Fruit fly (Drosophila melanogaster) whole organism, embryonic: Measurements from ENCODE around the gene Dh31.

Source experiments
- BEAF-32 ChIP-seq: fragments of 200-800 bp; sonication (Bioruptor generic); optimal IDR thresholded peaks from 3 replicates; lab custom pipeline; 2017; ENCODE audit warnings: missing biosample characterization, missing genetic modification characterization, mild to moderate bottlenecking, moderate library complexity, missing genetic modification reagents
- Blimp-1 ChIP-seq: fragments of 200-800 bp; sonication (Bioruptor generic); optimal IDR thresholded peaks from 3 replicates; lab custom pipeline; 2018; ENCODE audit warnings: missing biosample characterization, missing genetic modification characterization, mild to moderate bottlenecking, moderate library complexity, missing genetic modification reagents
- Bteb2 ChIP-seq: fragments of 200-800 bp; sonication (Bioruptor generic); optimal IDR thresholded peaks from 2 replicates; lab custom pipeline; 2016; ENCODE audit warnings: missing biosample characterization, missing genetic modification characterization
- C15 ChIP-seq: fragments of 200-800 bp; sonication (Bioruptor generic); IDR thresholded peaks from 3 replicates; pipeline ENCODE4 v1.3.6; 2022; ENCODE audit warnings: missing biosample characterization, missing genetic modification characterization
- CG10267 ChIP-seq: fragments of 200-800 bp; sonication (Bioruptor generic); optimal IDR thresholded peaks from 2 replicates; lab custom pipeline; 2018; ENCODE audit warnings: missing biosample characterization, mild to moderate bottlenecking, missing genetic modification characterization, moderate library complexity
- CG10654 ChIP-seq: fragments of 200-800 bp; sonication (Bioruptor generic); optimal IDR thresholded peaks from 2 replicates; lab custom pipeline; 2016; ENCODE audit warnings: missing biosample characterization, missing genetic modification characterization
- CG11247 ChIP-seq: fragments of 200-800 bp; sonication (Bioruptor generic); IDR thresholded peaks from 2 replicates; pipeline ENCODE4 v1.3.6; 2022; ENCODE audit warnings: missing biosample characterization, missing genetic modification characterization
- CG11398 ChIP-seq: fragments of 200-800 bp; sonication (Bioruptor generic); optimal IDR thresholded peaks from 2 replicates; lab custom pipeline; 2016; ENCODE audit warnings: missing biosample characterization, missing genetic modification characterization
- CG12219 ChIP-seq: fragments of 200-800 bp; sonication (Bioruptor generic); optimal IDR thresholded peaks from 3 replicates; lab custom pipeline; 2018; ENCODE audit warnings: missing biosample characterization, mild to moderate bottlenecking, missing genetic modification characterization
- CG12391 ChIP-seq: fragments of 200-800 bp; sonication (Bioruptor generic); optimal IDR thresholded peaks from 3 replicates; lab custom pipeline; 2018; ENCODE audit warnings: missing biosample characterization, mild to moderate bottlenecking, missing genetic modification characterization, moderate library complexity
- CG12659 ChIP-seq: fragments of 200-800 bp; sonication (Bioruptor generic); optimal IDR thresholded peaks from 3 replicates; lab custom pipeline; 2017; ENCODE audit warnings: mild to moderate bottlenecking, missing biosample characterization, missing genetic modification reagents, missing genetic modification characterization
- CG14860 ChIP-seq: fragments of 200-800 bp; sonication (Bioruptor generic); IDR thresholded peaks from 3 replicates; pipeline ENCODE4 v1.3.6; 2022; ENCODE audit warnings: missing biosample characterization, missing genetic modification characterization; ENCODE audit not compliant: partially characterized antibody
- CG17912 ChIP-seq: fragments of 200-800 bp; sonication (Bioruptor generic); optimal IDR thresholded peaks from 2 replicates; lab custom pipeline; 2018; ENCODE audit warnings: missing biosample characterization, mild to moderate bottlenecking, missing genetic modification characterization
- CG2120 ChIP-seq: fragments of 200-800 bp; sonication (Bioruptor generic); optimal IDR thresholded peaks from 3 replicates; lab custom pipeline; 2016; ENCODE audit warnings: missing biosample characterization, missing genetic modification characterization
- CG2129 ChIP-seq: fragments of 200-800 bp; sonication (Bioruptor generic); IDR thresholded peaks from 2 replicates; pipeline ENCODE4 v1.3.6; 2022; ENCODE audit warnings: missing biosample characterization, missing genetic modification characterization; ENCODE audit not compliant: partially characterized antibody
- CG31441 ChIP-seq: fragments of 200-800 bp; sonication (Bioruptor generic); IDR thresholded peaks from 2 replicates; pipeline ENCODE4 v1.3.6; 2022; ENCODE audit warnings: missing biosample characterization, missing genetic modification characterization
- CG32772 ChIP-seq: fragments of 200-800 bp; sonication (Bioruptor generic); IDR thresholded peaks from 2 replicates; pipeline ENCODE4 v1.3.6; 2022; ENCODE audit warnings: missing biosample characterization, missing genetic modification characterization
- CG33213 ChIP-seq: fragments of 200-800 bp; sonication (Bioruptor generic); optimal IDR thresholded peaks from 3 replicates; lab custom pipeline; 2016; ENCODE audit warnings: missing biosample characterization, missing genetic modification characterization
- CG4328 ChIP-seq: fragments of 200-800 bp; sonication (Bioruptor generic); optimal IDR thresholded peaks from 3 replicates; lab custom pipeline; 2017; ENCODE audit warnings: missing biosample characterization, missing genetic modification reagents, missing genetic modification characterization
- CG4617 ChIP-seq: fragments of 200-800 bp; sonication (Bioruptor generic); optimal IDR thresholded peaks from 3 replicates; lab custom pipeline; 2016; ENCODE audit warnings: missing biosample characterization, missing genetic modification characterization, borderline replicate concordance
- CG8924 ChIP-seq: fragments of 200-800 bp; optimal IDR thresholded peaks from 3 replicates; lab custom pipeline; 2019; ENCODE audit warnings: missing biosample characterization, mild to moderate bottlenecking, missing genetic modification characterization, moderate library complexity
- CG8944 ChIP-seq: fragments of 200-800 bp; sonication (Bioruptor generic); optimal IDR thresholded peaks from 3 replicates; lab custom pipeline; 2016; ENCODE audit warnings: missing biosample characterization, missing genetic modification characterization
- CTCF ChIP-seq: fragments of 200-800 bp; sonication (Bioruptor generic); optimal IDR thresholded peaks from 2 replicates; lab custom pipeline; 2017; ENCODE audit warnings: missing biosample characterization, mild to moderate bottlenecking, missing genetic modification characterization, moderate library complexity
- Dek ChIP-seq: fragments of 200-800 bp; sonication (Bioruptor generic); optimal IDR thresholded peaks from 3 replicates; lab custom pipeline; 2019; ENCODE audit warnings: missing biosample characterization, mild to moderate bottlenecking, missing genetic modification characterization, moderate library complexity
- Fer1 ChIP-seq: fragments of 200-800 bp; sonication (Bioruptor generic); optimal IDR thresholded peaks from 2 replicates; lab custom pipeline; 2017; ENCODE audit warnings: missing biosample characterization, mild to moderate bottlenecking, missing genetic modification characterization
- MTF-1 ChIP-seq: fragments of 200-800 bp; sonication (Bioruptor generic); optimal IDR thresholded peaks from 2 replicates; lab custom pipeline; 2018; ENCODE audit warnings: missing biosample characterization, mild to moderate bottlenecking, missing genetic modification characterization, borderline replicate concordance
- Sox100B ChIP-seq: fragments of 200-800 bp; sonication (Bioruptor generic); optimal IDR thresholded peaks from 3 replicates; lab custom pipeline; 2018; ENCODE audit warnings: missing biosample characterization, mild to moderate bottlenecking, missing genetic modification characterization
- Sox102F ChIP-seq: fragments of 200-800 bp; sonication (Bioruptor generic); optimal IDR thresholded peaks from 2 replicates; lab custom pipeline; 2018; ENCODE audit warnings: missing biosample characterization, mild to moderate bottlenecking, missing genetic modification characterization, moderate library complexity
- ap ChIP-seq: fragments of 200-800 bp; sonication (Bioruptor generic); IDR thresholded peaks from 2 replicates; pipeline ENCODE4 v1.3.6; 2022; ENCODE audit warnings: missing biosample characterization, missing genetic modification characterization
- ara ChIP-seq: fragments of 200-800 bp; sonication (Bioruptor generic); IDR thresholded peaks from 2 replicates; pipeline ENCODE4 v1.3.6; 2022; ENCODE audit warnings: missing biosample characterization, missing genetic modification characterization
- ase ChIP-seq: fragments of 200-800 bp; sonication (Bioruptor generic); IDR thresholded peaks from 3 replicates; pipeline ENCODE4 v1.3.6; 2022; ENCODE audit warnings: missing biosample characterization, missing genetic modification characterization
- bowl ChIP-seq: fragments of 200-800 bp; sonication (Bioruptor generic); IDR thresholded peaks from 2 replicates; pipeline ENCODE4 v1.3.6; 2022; ENCODE audit warnings: missing biosample characterization, missing genetic modification characterization
- br ChIP-seq: fragments of >200 bp; optimal IDR thresholded peaks from 2 replicates; lab custom pipeline; 2017
- emc ChIP-seq: fragments of 200-800 bp; sonication (Bioruptor generic); optimal IDR thresholded peaks from 2 replicates; lab custom pipeline; 2016; ENCODE audit warnings: missing biosample characterization, missing genetic modification characterization
- eyg ChIP-seq: fragments of 200-800 bp; sonication (Bioruptor generic); optimal IDR thresholded peaks from 3 replicates; lab custom pipeline; 2016; ENCODE audit warnings: missing biosample characterization, missing genetic modification characterization
- gcm ChIP-seq: fragments of 200-800 bp; sonication (Bioruptor generic); optimal IDR thresholded peaks from 2 replicates; lab custom pipeline; 2019; ENCODE audit warnings: missing biosample characterization, mild to moderate bottlenecking, missing genetic modification characterization, moderate library complexity
- gfzf ChIP-seq: fragments of 200-800 bp; sonication (Bioruptor generic); optimal IDR thresholded peaks from 2 replicates; lab custom pipeline; 2016; ENCODE audit warnings: missing biosample characterization, mild to moderate bottlenecking, missing genetic modification characterization, moderate library complexity
- hbn ChIP-seq: fragments of 200-800 bp; sonication (Bioruptor generic); IDR thresholded peaks from 2 replicates; pipeline ENCODE4 v1.3.6; 2022; ENCODE audit warnings: missing biosample characterization, missing genetic modification characterization; ENCODE audit not compliant: partially characterized antibody
- lab ChIP-seq: fragments of 200-800 bp; sonication (Bioruptor generic); optimal IDR thresholded peaks from 3 replicates; lab custom pipeline; 2017; ENCODE audit warnings: missing biosample characterization, missing genetic modification characterization, mild to moderate bottlenecking, moderate library complexity, missing genetic modification reagents
- lola ChIP-seq, 3 experiments: fragments of >200 bp in 2 of 3; fragments of 200-800 bp in 1 of 3; sonication (Bioruptor generic) in 1 of 3; optimal IDR thresholded peaks; 2 replicates each; lab custom pipeline; 2017 to 2019; ENCODE audit warnings: missing biosample characterization in 3 of 3, missing genetic modification characterization in 3 of 3, mild to moderate bottlenecking in 1 of 3, moderate library complexity in 1 of 3
- nau ChIP-seq: fragments of 200-800 bp; sonication (Bioruptor generic); optimal IDR thresholded peaks from 3 replicates; lab custom pipeline; 2017; ENCODE audit warnings: missing biosample characterization, mild to moderate bottlenecking, missing genetic modification characterization, missing genetic modification reagents
- nmo ChIP-seq: fragments of 200-800 bp; sonication (Bioruptor generic); optimal IDR thresholded peaks from 2 replicates; lab custom pipeline; 2018; ENCODE audit warnings: missing biosample characterization, mild to moderate bottlenecking, missing genetic modification characterization, moderate library complexity
- pfk ChIP-seq: fragments of 200-800 bp; sonication (Bioruptor generic); optimal IDR thresholded peaks from 2 replicates; lab custom pipeline; 2018; ENCODE audit warnings: missing biosample characterization, mild to moderate bottlenecking, missing genetic modification characterization, moderate library complexity
- phol ChIP-seq: fragments of 200-800 bp; sonication (Bioruptor generic); optimal IDR thresholded peaks from 3 replicates; lab custom pipeline; 2018; ENCODE audit warnings: missing biosample characterization, mild to moderate bottlenecking, missing genetic modification characterization, moderate library complexity
- ranshi ChIP-seq: fragments of 200-800 bp; sonication (Bioruptor generic); IDR thresholded peaks from 2 replicates; pipeline ENCODE4 v1.3.6; 2022; ENCODE audit warnings: missing biosample characterization, missing genetic modification characterization
- shn ChIP-seq: fragments of 200-800 bp; sonication (Bioruptor generic); optimal IDR thresholded peaks from 3 replicates; lab custom pipeline; 2016; ENCODE audit warnings: missing biosample characterization, missing genetic modification characterization
- tin ChIP-seq: fragments of 200-800 bp; sonication (Bioruptor generic); optimal IDR thresholded peaks from 3 replicates; lab custom pipeline; 2016; ENCODE audit warnings: missing biosample characterization, missing genetic modification characterization
- tll ChIP-seq, 2 experiments: fragments of 200-800 bp in 1 of 2; fragments of >200 bp in 1 of 2; sonication (Bioruptor generic) in 1 of 2; optimal IDR thresholded peaks; 2 replicates each; lab custom pipeline; 2017 to 2019; ENCODE audit warnings: missing biosample characterization in 2 of 2, missing genetic modification characterization in 2 of 2, mild to moderate bottlenecking in 1 of 2, moderate library complexity in 1 of 2
- trh ChIP-seq: fragments of 200-800 bp; sonication (Bioruptor generic); optimal IDR thresholded peaks from 2 replicates; lab custom pipeline; 2016; ENCODE audit warnings: missing biosample characterization, missing genetic modification characterization
- zfh1 ChIP-seq: fragments of 200-800 bp; sonication (Bioruptor generic); IDR thresholded peaks from 3 replicates; pipeline ENCODE4 v1.3.6; 2022; ENCODE audit warnings: missing biosample characterization, missing genetic modification characterization

Gene Dh31

DNA sequence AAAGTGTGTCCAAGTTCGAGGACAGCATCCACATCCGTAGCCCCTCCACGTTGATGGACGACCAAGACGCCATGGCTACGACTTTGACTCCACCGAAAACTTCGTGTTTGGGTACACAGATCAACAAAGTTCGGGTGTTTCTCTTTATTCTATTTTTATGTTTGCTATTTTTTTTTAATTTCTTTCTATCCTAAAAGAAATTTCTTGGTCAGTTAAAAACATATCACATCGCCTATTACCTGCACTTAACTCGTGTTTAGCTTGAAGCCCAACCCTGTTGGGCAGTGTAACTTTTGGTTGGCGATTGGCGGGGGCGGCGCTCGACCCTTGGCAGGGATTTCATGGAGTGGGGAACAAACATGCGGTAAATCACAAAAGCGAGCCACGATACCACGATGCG is 33.2 kb downstream of the Dh31 start (continued):
- TF ChIP-seq BEAF-32 (GFP tag; lab: Kevin White, UChicago) (no peak), CG10267 (tag; lab: Kevin White, UChicago) (peak; percentile 47), CG31441 (GFP tag; lab: Robert Waterston, UW) (peak; percentile 73), nau (GFP tag; lab: Kevin White, UChicago) (no peak), CG8924 (tag; lab: Kevin White, UChicago) (peak; percentile 22), gcm (GFP tag; lab: Kevin White, UChicago) (peak; percentile 28), Sox102F (GFP tag; lab: Kevin White, UChicago) (peak; percentile 50), CG8944 (GFP tag; lab: Kevin White, UChicago) (no peak), CTCF (no peak), hbn (no peak), Sox100B (peak; percentile 42), zfh1 (GFP tag; lab: Robert Waterston, UW) (peak; percentile 79), pfk (GFP tag; lab: Kevin White, UChicago) (no peak), phol (tag; lab: Kevin White, UChicago) (peak; percentile 67), emc (GFP tag; lab: Kevin White, UChicago) (no peak), ara (GFP tag; lab: Robert Waterston, UW) (peak; percentile 67; the same call in 1 of the 2 replicates), CG11247 (GFP tag; lab: Robert Waterston, UW) (peak; percentile 34), eyg (GFP tag; lab: Kevin White, UChicago) (no peak), Dek (no peak), CG12219 (GFP tag; lab: Kevin White, UChicago) (peak; percentile 35), CG4617 (GFP tag; lab: Kevin White, UChicago) (no peak), ap (GFP tag; lab: Robert Waterston, UW) (peak; percentile 45; the same call in 1 of the 2 replicates), CG2129 (GFP tag; lab: Robert Waterston, UW) (no peak), shn (no peak), lola (GFP tag; optimal IDR thresholded peaks at IDR 0.05; lab: Kevin White, UChicago) (peak in 1 of 3 experiments; percentile 63), Bteb2 (no peak), trh (GFP tag; lab: Kevin White, UChicago) (no peak), tin (GFP tag; lab: Kevin White, UChicago) (peak; percentile 23), bowl (no peak), Fer1 (GFP tag; lab: Kevin White, UChicago) (no peak), CG10654 (no peak), tll (GFP tag; optimal IDR thresholded peaks at IDR 0.05; lab: Kevin White, UChicago) (no peak), ase (GFP tag; lab: Robert Waterston, UW) (peak; percentile 57; the same call in 1 of the 3 replicates), MTF-1 (no peak), CG12659 (GFP tag; lab: Kevin White, UChicago) (no peak), lab (GFP tag; lab: Kevin White, UChicago) (peak; percentile 76), CG4328 (GFP tag; lab: Kevin White, UChicago) (no peak), CG11398 (no peak), nmo (GFP tag; lab: Kevin White, UChicago) (peak; percentile 62), Blimp-1 (GFP tag; lab: Kevin White, UChicago) (peak; percentile 75), C15 (no peak), ranshi (peak; percentile 30; the same call in 1 of the 2 replicates), CG17912 (GFP tag; lab: Kevin White, UChicago) (no peak), CG14860 (GFP tag; lab: Robert Waterston, UW) (no peak), gfzf (no peak), CG12391 (tag; lab: Kevin White, UChicago) (peak; percentile 45), br (lab: Kevin White, UChicago) (no peak), CG33213 (peak; percentile 13), CG32772 (GFP tag; lab: Robert Waterston, UW) (peak; percentile 66; the same call in 1 of the 2 replicates), CG2120 (GFP tag; lab: Kevin White, UChicago) (peak; percentile 19)
